Fruit fly (Drosophila melanogaster) whole organism, pupa: ENCODE results near the gene Srp68.

Experiments
- CG10348 ChIP-seq: fragments of 200-800 bp; sonication (Bioruptor generic); IDR thresholded peaks from 2 replicates; pipeline ENCODE4 v1.3.6; 2022; ENCODE audit warnings: missing biosample characterization, missing genetic modification characterization
- CG13204 ChIP-seq: fragments of 200-800 bp; sonication (Bioruptor generic); optimal IDR thresholded peaks from 2 replicates; lab custom pipeline; 2018; ENCODE audit warnings: missing biosample characterization, mild to moderate bottlenecking, missing genetic modification characterization, moderate library complexity
- CG17806 ChIP-seq: fragments of 200-800 bp; sonication (Bioruptor generic); optimal IDR thresholded peaks from 2 replicates; lab custom pipeline; 2018; ENCODE audit warnings: missing biosample characterization, mild to moderate bottlenecking, missing genetic modification characterization, moderate library complexity
- CG32121 ChIP-seq: fragments of 200-800 bp; sonication (Bioruptor generic); IDR thresholded peaks from 2 replicates; pipeline ENCODE4 v1.3.6; 2022; ENCODE audit warnings: missing biosample characterization, missing genetic modification characterization
- CG4496 ChIP-seq: fragments of 200-800 bp; sonication (Bioruptor generic); IDR thresholded peaks from 3 replicates; pipeline ENCODE4 v1.3.6; 2022; ENCODE audit warnings: missing biosample characterization, missing genetic modification characterization

DNA sequence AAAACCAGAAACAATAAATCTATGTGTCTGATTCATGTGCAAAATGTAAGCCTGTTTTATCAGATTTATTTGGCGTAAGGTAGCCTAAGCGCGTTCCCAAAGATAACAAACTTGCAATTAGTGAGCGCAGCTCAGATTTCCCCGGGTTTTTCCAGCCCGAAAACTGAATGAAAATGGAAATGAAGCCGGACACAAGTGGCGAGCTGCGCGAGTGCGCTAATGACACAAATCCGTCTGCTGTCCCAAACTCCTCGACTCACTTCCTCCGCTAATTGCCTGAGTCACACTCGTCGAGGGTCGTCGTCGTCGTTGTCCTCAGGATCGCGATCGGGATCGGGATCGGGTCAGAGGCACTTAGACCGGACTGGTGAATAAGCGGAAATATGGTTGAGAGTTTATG lies 27.7 kb downstream of the Srp68 start:
- TF ChIP-seq CG10348 (no peak), CG4496 (GFP tag; lab: Robert Waterston, UW) (no peak), CG32121 (GFP tag; lab: Robert Waterston, UW) (no peak), CG17806 (tag; lab: Kevin White, UChicago) (no peak), CG13204 (GFP tag; lab: Kevin White, UChicago) (no peak)
